Worm (Caenorhabditis elegans): ENCODE results near the gene fbxb-72.
"Not testable (repeated sequence)": the region's sequence is repeated elsewhere in the genome, so short reads cannot be mapped to it uniquely, and the experiment has no call there.

Gene fbxb-72

DNA sequence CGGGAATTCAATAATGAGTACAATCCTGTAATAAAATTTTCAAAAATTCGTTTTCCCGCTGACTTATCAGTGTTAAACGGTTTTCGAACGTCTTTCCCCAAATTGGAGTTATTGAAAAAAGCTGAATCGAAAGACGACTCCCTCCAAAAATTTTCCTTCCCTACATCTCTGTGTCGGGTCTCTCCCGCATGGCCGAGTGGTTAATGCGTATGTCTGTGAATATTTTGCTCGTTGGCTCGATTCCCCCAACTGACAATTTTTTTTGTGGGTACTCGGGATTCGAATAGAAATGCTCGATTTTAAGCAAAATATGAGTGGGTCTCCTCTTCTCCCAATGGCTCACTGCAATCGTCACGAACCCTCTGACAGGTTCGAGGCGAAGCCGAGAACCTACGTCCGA is 17.3 kb downstream of the fbxb-72 start:
- TF ChIP-seq tra-1 (GFP tag; IDR thresholded peaks at IDR 0.05) (peak; percentile 59; the same call in 1 of the 2 replicates), lim-7 (GFP tag; IDR thresholded peaks at IDR 0.05) (peak; percentile 87), ctbp-1 (GFP tag; IDR thresholded peaks at IDR 0.05) (peak; percentile 48; the same call in 1 of the 2 replicates), dmd-6 (GFP tag; IDR thresholded peaks at IDR 0.05) (peak; percentile 51), D1046.2 (GFP tag; IDR thresholded peaks at IDR 0.05) (0 out of 2 replicates have a peak, but pooled peaks have one; percentile 65), nhr-41 (GFP tag; IDR thresholded peaks at IDR 0.05) (peak; percentile 11; the same call in 1 of the 2 replicates), Y48G9A.11 (GFP tag; IDR thresholded peaks at IDR 0.05) (0 out of 2 replicates have a peak, but pooled peaks have one; percentile 34), hmg-1.1 (GFP tag; IDR thresholded peaks at IDR 0.05) (peak; percentile 66), php-3 (GFP tag; IDR thresholded peaks at IDR 0.05) (peak; percentile 57; the same call in 1 of the 2 replicates), arid-1 (GFP tag; conservative IDR thresholded peaks at IDR 0.05) (peak; percentile 68), Y75B8A.6 (GFP tag; IDR thresholded peaks at IDR 0.05) (0 out of 2 replicates have a peak, but pooled peaks have one; percentile 24), dmd-8 (GFP tag; IDR thresholded peaks at IDR 0.05) (peak; percentile 88), lin-1 (GFP tag; IDR thresholded peaks at IDR 0.05) (peak; percentile 51; the same call in 1 of the 2 replicates), vab-7 (GFP tag; IDR thresholded peaks at IDR 0.05) (peak; percentile 73), F26F4.8 (GFP tag; conservative IDR thresholded peaks at IDR 0.05) (peak; percentile 71; the same call in 1 of the 2 replicates), Y105C5A.15 (GFP tag; IDR thresholded peaks at IDR 0.05) (0 out of 2 replicates have a peak, but pooled peaks have one; percentile 28), pha-4 (GFP tag; IDR thresholded peaks at IDR 0.05) (peak; percentile 51; the same call in 1 of the 2 replicates)
- not testable (repeated sequence) for TF ChIP-seq pha-4 (tag; optimal IDR thresholded peaks at IDR 0.05)

DNA sequence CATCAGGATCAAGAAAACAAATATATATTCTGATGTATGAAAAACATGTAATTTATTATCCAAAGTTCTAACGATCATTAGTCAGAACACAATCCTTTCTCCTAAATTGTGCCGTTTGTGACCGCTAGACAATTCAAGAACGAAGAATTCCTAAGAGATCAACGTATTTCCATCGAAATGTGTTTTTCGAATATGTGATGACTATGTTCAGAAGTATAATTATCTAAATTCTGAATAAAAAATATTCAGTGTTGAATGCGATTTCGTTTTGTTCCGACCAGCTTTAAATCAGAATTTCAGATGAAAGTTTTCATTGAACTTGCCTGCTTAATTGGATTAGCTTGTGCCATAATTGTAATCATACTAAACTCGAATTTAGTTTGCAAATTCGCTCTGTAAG is 21.5 kb downstream of the fbxb-72 start, which contains the start of gene srbc-37:
Gene srbc-37, plus strand, starts transcription at position 301 of the 400 bp plus-strand sequence.
- TF ChIP-seq nhr-28 (tag; optimal IDR thresholded peaks at IDR 0.05) (no peak), lin-39 (tag; optimal IDR thresholded peaks at IDR 0.05) (no peak), dmd-9 (GFP tag; IDR thresholded peaks at IDR 0.05) (no peak), madf-9 (GFP tag; conservative IDR thresholded peaks at IDR 0.05) (no peak), dve-1 (tag; optimal IDR thresholded peaks at IDR 0.05; ENCODE audit: insufficient read depth) (no peak), ceh-44 (GFP tag; IDR thresholded peaks at IDR 0.05) (no peak), lin-38 (GFP tag; IDR thresholded peaks at IDR 0.05) (no peak), aly-2 (tag; optimal IDR thresholded peaks at IDR 0.05) (no peak), Y105C5A.15 (GFP tag; IDR thresholded peaks at IDR 0.05) (no peak), nhr-6 (tag; optimal IDR thresholded peaks at IDR 0.05) (no peak)

DNA sequence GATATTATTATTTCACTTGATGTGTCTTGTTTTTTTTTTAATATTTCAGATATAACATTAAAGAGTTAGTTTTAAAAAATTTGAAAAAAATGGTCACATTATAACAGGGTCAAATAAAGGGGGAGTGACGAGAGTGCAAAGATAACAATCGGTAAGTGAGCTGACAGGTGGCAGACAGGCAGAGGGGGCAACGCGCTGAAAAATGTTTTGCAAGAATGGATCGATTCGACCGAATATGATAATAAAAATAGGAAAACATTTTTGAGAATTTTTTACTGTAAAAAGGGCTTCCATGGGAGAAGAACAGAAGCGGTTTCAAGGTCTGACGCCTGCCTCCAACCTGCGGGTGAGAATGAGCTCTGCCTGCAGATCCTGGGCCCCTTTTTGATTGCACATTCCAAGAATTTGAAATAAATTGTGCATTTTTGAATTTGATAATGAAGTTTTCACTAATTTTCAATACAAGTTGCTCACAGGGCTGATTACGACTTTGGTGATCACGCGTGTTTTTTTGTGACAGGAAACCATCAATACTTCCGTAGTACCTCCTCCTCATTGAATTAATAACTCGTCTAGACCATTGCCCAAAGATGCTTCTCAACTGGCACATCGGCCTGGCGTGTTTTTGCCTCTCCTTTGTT is 24.1 kb downstream of the fbxb-72 start, which contains the start of the genes ugt-29 and srx-5:
Gene ugt-29, minus strand, starts transcription at position 101 of the 641 bp plus-strand sequence.
Gene srx-5, plus strand, starts transcription at position 591 of the 641 bp plus-strand sequence.
- TF ChIP-seq dmd-6 (GFP tag; IDR thresholded peaks at IDR 0.05) (0 out of 2 replicates have a peak, but pooled peaks have one; percentile 27), nhr-237 (tag; optimal IDR thresholded peaks at IDR 0.05) (no peak), zfp-2 (tag; optimal IDR thresholded peaks at IDR 0.05) (no peak)

DNA sequence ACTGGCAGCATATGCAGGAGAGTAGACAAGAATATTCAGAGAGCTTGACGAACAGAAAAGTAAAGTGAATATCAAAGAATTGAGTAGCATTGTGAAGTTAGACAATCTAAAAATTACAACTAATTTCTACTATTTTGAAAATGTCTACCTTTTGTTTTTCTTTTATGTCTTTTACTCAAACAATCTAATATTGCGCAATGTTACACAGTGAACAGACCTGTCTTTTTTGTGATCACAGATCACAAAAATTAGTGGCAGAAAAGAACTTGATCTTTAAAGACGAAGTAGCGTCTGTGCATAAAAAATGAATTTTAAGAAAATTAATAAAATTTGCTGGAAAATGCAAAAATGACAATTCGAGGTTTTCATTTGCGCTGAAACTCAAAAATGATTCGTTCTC is 24.7 kb downstream of the fbxb-72 start:
- TF ChIP-seq mdt-29 (GFP tag; IDR thresholded peaks at IDR 0.05): no peak
- peak; percentile 92 for TF ChIP-seq zip-2 (tag; optimal IDR thresholded peaks at IDR 0.05)
- TF ChIP-seq nhr-76 (tag; optimal IDR thresholded peaks at IDR 0.05): no peak
- TF ChIP-seq ama-1 (optimal IDR thresholded peaks at IDR 0.05): no peak

DNA sequence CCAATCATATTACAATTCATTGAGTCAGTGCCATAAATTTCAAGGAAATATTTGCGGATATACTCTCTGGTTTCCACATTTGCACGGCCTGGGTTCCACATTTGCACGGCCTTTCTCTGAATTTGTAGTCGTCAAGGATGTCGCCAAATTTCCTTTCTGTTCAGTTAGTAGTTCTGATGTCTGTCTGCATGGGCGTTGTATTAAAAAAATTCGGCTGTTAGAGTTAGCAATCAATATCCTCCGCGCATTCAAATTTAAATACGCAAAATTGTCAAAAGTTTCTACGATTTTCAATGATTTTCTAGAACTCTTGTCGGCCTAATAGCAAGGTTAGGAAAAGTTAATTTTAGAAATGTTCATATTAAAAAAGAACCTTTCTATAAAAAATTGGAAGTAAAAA is 27.8 kb downstream of the fbxb-72 start, which contains the start of gene srj-52:
Gene srj-52, minus strand, starts transcription at position 101 of the 400 bp plus-strand sequence.
- TF ChIP-seq dpl-1 (GFP tag; optimal IDR thresholded peaks at IDR 0.05): no peak
- no peak for TF ChIP-seq lir-3 (tag; optimal IDR thresholded peaks at IDR 0.05)
- TF ChIP-seq unc-62 (GFP tag; optimal IDR thresholded peaks at IDR 0.05 in 1 of 2): peak in 1 of 2 experiments; percentile 57
- TF ChIP-seq unc-62 (tag; optimal IDR thresholded peaks at IDR 0.05): no peak
- TF ChIP-seq Y48G9A.11 (GFP tag; IDR thresholded peaks at IDR 0.05): no peak
- TF ChIP-seq nhr-111 (GFP tag; optimal IDR thresholded peaks at IDR 0.05): no peak

Data from whole organism, L4 larva.